Fruit fly (Drosophila melanogaster) whole organism, embryonic: ENCODE results near the gene Usp8.

ENCODE experiments used
- Abd-B ChIP-seq: fragments of 200-800 bp; sonication (Bioruptor generic); optimal IDR thresholded peaks from 2 replicates; lab custom pipeline; 2018; ENCODE audit warnings: missing biosample characterization, mild to moderate bottlenecking, missing genetic modification characterization, moderate library complexity
- Aef1 ChIP-seq: fragments of 200-800 bp; sonication (Bioruptor generic); IDR thresholded peaks from 3 replicates; pipeline ENCODE4 v1.3.6; 2022; ENCODE audit warnings: missing biosample characterization, missing genetic modification characterization
- Antp ChIP-seq: fragments of 200-800 bp; sonication (Bioruptor generic); optimal IDR thresholded peaks from 3 replicates; lab custom pipeline; 2016; ENCODE audit warnings: missing biosample characterization, missing genetic modification characterization
- Atf6 ChIP-seq: fragments of 200-800 bp; sonication (Bioruptor generic); IDR thresholded peaks from 2 replicates; pipeline ENCODE4 v1.3.6; 2022; ENCODE audit warnings: missing biosample characterization, missing genetic modification characterization
- Awh ChIP-seq: fragments of 200-800 bp; sonication (Bioruptor generic); IDR thresholded peaks from 2 replicates; pipeline ENCODE4, ENCODE4 v1.3.6; 2022; ENCODE audit warnings: missing biosample characterization, missing genetic modification characterization
- CG1024 ChIP-seq: fragments of 200-800 bp; sonication (Bioruptor generic); IDR thresholded peaks from 2 replicates; pipeline ENCODE4 v1.3.6; 2022; ENCODE audit warnings: missing biosample characterization, missing genetic modification characterization
- CG10267 ChIP-seq: fragments of 200-800 bp; sonication (Bioruptor generic); optimal IDR thresholded peaks from 2 replicates; lab custom pipeline; 2018; ENCODE audit warnings: missing biosample characterization, mild to moderate bottlenecking, missing genetic modification characterization, moderate library complexity
- CG10431 ChIP-seq: fragments of 200-800 bp; sonication (Bioruptor generic); optimal IDR thresholded peaks from 3 replicates; lab custom pipeline; 2018; ENCODE audit warnings: missing biosample characterization, mild to moderate bottlenecking, missing genetic modification characterization
- CG11696 ChIP-seq: fragments of 200-800 bp; sonication (Bioruptor generic); IDR thresholded peaks from 2 replicates; pipeline ENCODE4 v1.3.6; 2022; ENCODE audit warnings: missing biosample characterization, missing genetic modification characterization
- CG12104 ChIP-seq: fragments of 200-800 bp; sonication (Bioruptor generic); optimal IDR thresholded peaks from 3 replicates; lab custom pipeline; 2016; ENCODE audit warnings: missing biosample characterization, missing genetic modification characterization
- CG1233 ChIP-seq: fragments of 200-800 bp; sonication (Bioruptor generic); optimal IDR thresholded peaks from 4 replicates; lab custom pipeline; 2018; ENCODE audit warnings: missing biosample characterization, mild to moderate bottlenecking, missing genetic modification characterization
- CG14860 ChIP-seq: fragments of 200-800 bp; sonication (Bioruptor generic); IDR thresholded peaks from 3 replicates; pipeline ENCODE4 v1.3.6; 2022; ENCODE audit warnings: missing biosample characterization, missing genetic modification characterization; ENCODE audit not compliant: partially characterized antibody
- CG15073 ChIP-seq: fragments of 200-800 bp; sonication (Bioruptor generic); optimal IDR thresholded peaks from 2 replicates; lab custom pipeline; 2016; ENCODE audit warnings: missing biosample characterization, missing genetic modification characterization
- CG17328 ChIP-seq: fragments of 200-800 bp; sonication (Bioruptor generic); IDR thresholded peaks from 2 replicates; pipeline ENCODE4 v1.3.6; 2022; ENCODE audit warnings: missing biosample characterization, missing genetic modification characterization
- CG18619 ChIP-seq: fragments of 200-800 bp; sonication (Bioruptor generic); optimal IDR thresholded peaks from 3 replicates; lab custom pipeline; 2017; ENCODE audit warnings: missing biosample characterization, mild to moderate bottlenecking, missing genetic modification characterization
- CG31441 ChIP-seq: fragments of 200-800 bp; sonication (Bioruptor generic); IDR thresholded peaks from 2 replicates; pipeline ENCODE4 v1.3.6; 2022; ENCODE audit warnings: missing biosample characterization, missing genetic modification characterization
- CG32767 ChIP-seq: fragments of 200-800 bp; sonication (Bioruptor generic); IDR thresholded peaks from 2 replicates; pipeline ENCODE4 v1.3.6; 2022; ENCODE audit warnings: missing biosample characterization, missing genetic modification characterization
- CG42726 ChIP-seq: fragments of 200-800 bp; sonication (Bioruptor generic); IDR thresholded peaks from 2 replicates; pipeline ENCODE4 v1.3.6; 2022; ENCODE audit warnings: missing biosample characterization, missing genetic modification characterization; ENCODE audit not compliant: partially characterized antibody
- CG4707 ChIP-seq: fragments of 200-800 bp; sonication (Bioruptor generic); optimal IDR thresholded peaks from 2 replicates; lab custom pipeline; 2018; ENCODE audit warnings: missing biosample characterization, mild to moderate bottlenecking, missing genetic modification characterization, moderate library complexity
- CG5245 ChIP-seq: fragments of 200-800 bp; sonication (Bioruptor generic); optimal IDR thresholded peaks from 3 replicates; lab custom pipeline; 2016; ENCODE audit warnings: missing biosample characterization, missing genetic modification characterization
- CG5953 ChIP-seq: fragments of 200-800 bp; sonication (Bioruptor generic); IDR thresholded peaks from 2 replicates; pipeline ENCODE4 v1.3.6; 2022; ENCODE audit warnings: missing biosample characterization, missing genetic modification characterization
- CG6654 ChIP-seq: fragments of 200-800 bp; sonication (Bioruptor generic); optimal IDR thresholded peaks from 2 replicates; lab custom pipeline; 2017; ENCODE audit warnings: missing biosample characterization, mild to moderate bottlenecking, missing genetic modification characterization
- CG7357 ChIP-seq: fragments of 200-800 bp; sonication (Bioruptor generic); IDR thresholded peaks from 3 replicates; pipeline ENCODE4 v1.3.6; 2022; ENCODE audit warnings: missing biosample characterization, missing genetic modification characterization
- CG7928 ChIP-seq: fragments of 200-800 bp; sonication (Bioruptor generic); optimal IDR thresholded peaks from 2 replicates; lab custom pipeline; 2017; ENCODE audit warnings: missing biosample characterization, mild to moderate bottlenecking, missing genetic modification characterization
- CG8290 ChIP-seq, 3 experiments: fragments of 200-800 bp; sonication (Bioruptor generic); optimal IDR thresholded peaks; 2 replicates each; lab custom pipeline; 2016 to 2019; ENCODE audit warnings: missing biosample characterization in 3 of 3, missing genetic modification characterization in 3 of 3, mild to moderate bottlenecking in 2 of 3, moderate library complexity in 1 of 3
- CG8765 ChIP-seq: fragments of 200-800 bp; sonication (Bioruptor generic); IDR thresholded peaks from 2 replicates; pipeline ENCODE4 v1.3.6; 2022; ENCODE audit warnings: missing biosample characterization, missing genetic modification characterization
- CG9932 ChIP-seq: fragments of 200-800 bp; sonication (Bioruptor generic); IDR thresholded peaks from 2 replicates; pipeline ENCODE4 v1.3.6; 2022; ENCODE audit warnings: missing biosample characterization, missing genetic modification characterization
- Dad ChIP-seq: fragments of 200-800 bp; sonication (Bioruptor generic); optimal IDR thresholded peaks from 3 replicates; lab custom pipeline; 2016; ENCODE audit warnings: missing biosample characterization, missing genetic modification characterization
- Doc2 ChIP-seq: fragments of 200-800 bp; sonication (Bioruptor generic); IDR thresholded peaks from 2 replicates; pipeline ENCODE4 v1.3.6; 2022; ENCODE audit warnings: missing biosample characterization, missing genetic modification characterization
- Elba2 ChIP-seq: fragments of 200-800 bp; sonication (Bioruptor generic); optimal IDR thresholded peaks from 3 replicates; lab custom pipeline; 2016; ENCODE audit warnings: missing biosample characterization, missing genetic modification characterization
- Hr51 ChIP-seq, 2 experiments: fragments of 200-800 bp; sonication (Bioruptor generic); optimal IDR thresholded peaks; 2 replicates in 1 of 2; 3 replicates in 1 of 2; lab custom pipeline; 2016 to 2018; ENCODE audit warnings: missing biosample characterization in 2 of 2, missing genetic modification characterization in 2 of 2, mild to moderate bottlenecking in 1 of 2, moderate library complexity in 1 of 2
- NK7.1 ChIP-seq: fragments of 200-800 bp; sonication (Bioruptor generic); optimal IDR thresholded peaks from 3 replicates; lab custom pipeline; 2016; ENCODE audit warnings: missing biosample characterization, missing genetic modification characterization
- Nf-YC ChIP-seq: fragments of 200-800 bp; optimal IDR thresholded peaks from 3 replicates; lab custom pipeline; 2019; ENCODE audit warnings: missing biosample characterization, mild to moderate bottlenecking, missing genetic modification characterization, moderate library complexity
- Opbp ChIP-seq: fragments of 200-800 bp; sonication (Bioruptor generic); IDR thresholded peaks from 3 replicates; pipeline ENCODE4 v1.3.6; 2022; ENCODE audit warnings: missing biosample characterization, missing genetic modification characterization; ENCODE audit not compliant: partially characterized antibody
- PHDP ChIP-seq: fragments of 200-800 bp; sonication (Bioruptor generic); optimal IDR thresholded peaks from 3 replicates; lab custom pipeline; 2018; ENCODE audit warnings: missing biosample characterization, mild to moderate bottlenecking, missing genetic modification characterization, moderate library complexity
- br ChIP-seq: fragments of >200 bp; optimal IDR thresholded peaks from 2 replicates; lab custom pipeline; 2017
- caup ChIP-seq: fragments of 200-800 bp; sonication (Bioruptor generic); optimal IDR thresholded peaks from 3 replicates; lab custom pipeline; 2017; ENCODE audit warnings: missing biosample characterization, mild to moderate bottlenecking, missing genetic modification characterization, moderate library complexity; ENCODE audit not compliant: severe bottlenecking
- corto ChIP-seq: fragments of 200-800 bp; sonication (Bioruptor generic); optimal IDR thresholded peaks from 2 replicates; lab custom pipeline; 2016; ENCODE audit warnings: missing biosample characterization, mild to moderate bottlenecking, missing genetic modification characterization, moderate library complexity
- eve ChIP-seq, 2 experiments: fragments of >200 bp; optimal IDR thresholded peaks; 2 replicates each; lab custom pipeline; 2017; ENCODE audit warnings: missing biosample characterization in 2 of 2, missing genetic modification characterization in 2 of 2
- ftz-f1 ChIP-seq: fragments of 200-800 bp; sonication (Bioruptor generic); optimal IDR thresholded peaks from 2 replicates; lab custom pipeline; 2016; ENCODE audit warnings: missing biosample characterization, missing genetic modification characterization
- gsb ChIP-seq: fragments of 200-800 bp; sonication (Bioruptor generic); IDR thresholded peaks from 2 replicates; pipeline ENCODE4 v1.3.6; 2022; ENCODE audit warnings: missing biosample characterization, missing genetic modification characterization
- gsb-n ChIP-seq: fragments of 200-800 bp; sonication (Bioruptor generic); optimal IDR thresholded peaks from 3 replicates; lab custom pipeline; 2018; ENCODE audit warnings: missing biosample characterization, mild to moderate bottlenecking, missing genetic modification characterization
- lab ChIP-seq: fragments of 200-800 bp; sonication (Bioruptor generic); optimal IDR thresholded peaks from 3 replicates; lab custom pipeline; 2017; ENCODE audit warnings: missing biosample characterization, missing genetic modification characterization, mild to moderate bottlenecking, moderate library complexity, missing genetic modification reagents
- lov ChIP-seq, 2 experiments: fragments of 200-800 bp in 1 of 2; fragments of >200 bp in 1 of 2; sonication (Bioruptor generic) in 1 of 2; IDR thresholded peaks in 1 of 2; optimal IDR thresholded peaks in 1 of 2; 2 replicates in 1 of 2; 3 replicates in 1 of 2; pipeline versions ENCODE4 v1.3.6 to Lab custom; 2017 to 2022; ENCODE audit warnings: missing biosample characterization in 1 of 2, missing genetic modification characterization in 1 of 2
- maf-S ChIP-seq: fragments of 200-800 bp; sonication (Bioruptor generic); optimal IDR thresholded peaks from 2 replicates; lab custom pipeline; 2016; ENCODE audit warnings: missing biosample characterization, missing genetic modification characterization
- nmo ChIP-seq: fragments of 200-800 bp; sonication (Bioruptor generic); optimal IDR thresholded peaks from 2 replicates; lab custom pipeline; 2018; ENCODE audit warnings: missing biosample characterization, mild to moderate bottlenecking, missing genetic modification characterization, moderate library complexity
- nom ChIP-seq: fragments of 200-800 bp; sonication (Bioruptor generic); optimal IDR thresholded peaks from 2 replicates; lab custom pipeline; 2017; ENCODE audit warnings: missing biosample characterization, missing genetic modification characterization, mild to moderate bottlenecking, moderate library complexity, missing genetic modification reagents
- tll ChIP-seq, 2 experiments: fragments of 200-800 bp in 1 of 2; fragments of >200 bp in 1 of 2; sonication (Bioruptor generic) in 1 of 2; optimal IDR thresholded peaks; 2 replicates each; lab custom pipeline; 2017 to 2019; ENCODE audit warnings: missing biosample characterization in 2 of 2, missing genetic modification characterization in 2 of 2, mild to moderate bottlenecking in 1 of 2, moderate library complexity in 1 of 2

Usp8 gene

dm6 chr3R:21112742-21113465 lies 21.2 kb upstream of the Usp8 start (continued):
- TF ChIP-seq CG5245 (GFP tag; lab: Kevin White, UChicago), result peak; percentile 77
- peak; percentile 87 for TF ChIP-seq CG31441 (GFP tag; lab: Robert Waterston, UW)
- peak; percentile 74 for TF ChIP-seq CG1024 (GFP tag; lab: Robert Waterston, UW)
- no peak for TF ChIP-seq nom (GFP tag; lab: Kevin White, UChicago)
- no peak for TF ChIP-seq lab
- peak; percentile 87 for TF ChIP-seq CG5953 (GFP tag; lab: Robert Waterston, UW)
- peak; percentile 89 for TF ChIP-seq caup (GFP tag; lab: Kevin White, UChicago)
- no peak for TF ChIP-seq CG14860 (GFP tag; lab: Robert Waterston, UW)
- peak; percentile 89 for TF ChIP-seq CG17328 (GFP tag; lab: Robert Waterston, UW)
- peak; percentile 72 for TF ChIP-seq Dad (GFP tag; lab: Kevin White, UChicago)
- TF ChIP-seq CG10431, result peak; percentile 26
- peak; percentile 74 for TF ChIP-seq CG7357
- no peak for TF ChIP-seq CG42726 (GFP tag; lab: Robert Waterston, UW)
- peak; percentile 80 for TF ChIP-seq CG9932 (GFP tag; lab: Robert Waterston, UW)
- peak; percentile 63 for TF ChIP-seq CG6654 (GFP tag; lab: Kevin White, UChicago)
- no peak for TF ChIP-seq eve (GFP tag; optimal IDR thresholded peaks at IDR 0.05; lab: Kevin White, UChicago)
- peak; percentile 14 for TF ChIP-seq Elba2 (GFP tag; lab: Kevin White, UChicago)
- TF ChIP-seq NK7.1, result peak; percentile 88
- peak; percentile 71; the same call in 1 of the 2 replicates for TF ChIP-seq CG32767 (GFP tag; lab: Robert Waterston, UW)
- peak; percentile 82 for TF ChIP-seq gsb-n (tag; lab: Kevin White, UChicago)
- no peak for TF ChIP-seq lov (optimal IDR thresholded peaks at IDR 0.05; lab: Kevin White, UChicago)
- peak; percentile 55; the same call in 1 of the 3 replicates for TF ChIP-seq lov (GFP tag; IDR thresholded peaks at IDR 0.05; lab: Robert Waterston, UW)
- TF ChIP-seq CG15073 (GFP tag; lab: Kevin White, UChicago), result no peak
- peak; percentile 73 for TF ChIP-seq Abd-B (GFP tag; lab: Kevin White, UChicago)
- TF ChIP-seq Antp, result peak; percentile 88
- no peak for TF ChIP-seq Opbp
- peak; percentile 35 for TF ChIP-seq CG7928 (GFP tag; lab: Kevin White, UChicago)
- no peak for TF ChIP-seq br
- TF ChIP-seq PHDP (tag; lab: Kevin White, UChicago), result peak; percentile 93
- TF ChIP-seq CG12104 (GFP tag; lab: Kevin White, UChicago), result peak; percentile 60
- TF ChIP-seq CG8765, result 0 out of 2 replicates have a peak, but pooled peaks have one; percentile 47
- TF ChIP-seq corto (GFP tag; lab: Kevin White, UChicago), result no peak
- TF ChIP-seq maf-S (GFP tag; lab: Kevin White, UChicago), result peak; percentile 85
- TF ChIP-seq CG11696 (GFP tag; lab: Robert Waterston, UW), result peak; percentile 56
- TF ChIP-seq CG18619 (GFP tag; lab: Kevin White, UChicago), result peak; percentile 88
- peak; percentile 86 for TF ChIP-seq Nf-YC (tag; lab: Kevin White, UChicago)
- TF ChIP-seq CG10267, result peak; percentile 57
- TF ChIP-seq CG4707, result peak; percentile 84
- peak; percentile 89 to 91 for TF ChIP-seq Hr51 (GFP tag; optimal IDR thresholded peaks at IDR 0.05; lab: Kevin White, UChicago)
- TF ChIP-seq nmo (GFP tag; lab: Kevin White, UChicago), result peak; percentile 87
- TF ChIP-seq gsb, result peak; percentile 76
- peak; percentile 89 for TF ChIP-seq Awh (GFP tag; lab: Robert Waterston, UW)
- TF ChIP-seq CG1233, result peak; percentile 67
- TF ChIP-seq tll (GFP tag; optimal IDR thresholded peaks at IDR 0.05; lab: Kevin White, UChicago), result no peak
- peak; percentile 89 for TF ChIP-seq Atf6 (GFP tag; lab: Robert Waterston, UW)
- TF ChIP-seq Aef1 (GFP tag; lab: Robert Waterston, UW), result peak; percentile 79
- TF ChIP-seq CG8290 (GFP tag; optimal IDR thresholded peaks at IDR 0.05; lab: Kevin White, UChicago), result peak; percentile 67
- peak in 1 of 2 experiments; percentile 92 for TF ChIP-seq CG8290 (tag; optimal IDR thresholded peaks at IDR 0.05; lab: Kevin White, UChicago)
- TF ChIP-seq ftz-f1 (GFP tag; lab: Kevin White, UChicago), result no peak
- no peak for TF ChIP-seq Doc2
